Fruit fly (Drosophila melanogaster) whole organism, prepupa: Measurements from ENCODE around the gene TotB.
A peak's percentile ranks its signal among the peaks of the same experiment; 100 is the strongest.

Source experiments
- Blimp-1 ChIP-seq: fragments of 200-800 bp; sonication (Bioruptor generic); optimal IDR thresholded peaks from 3 replicates; lab custom pipeline; 2017; ENCODE audit warnings: missing biosample characterization, missing genetic modification characterization, mild to moderate bottlenecking, moderate library complexity, missing genetic modification reagents
- CG10631 ChIP-seq: fragments of 200-800 bp; sonication (Bioruptor generic); optimal IDR thresholded peaks from 2 replicates; lab custom pipeline; 2016; ENCODE audit warnings: missing biosample characterization, missing genetic modification characterization
- CG11294 ChIP-seq: fragments of 200-800 bp; sonication (Bioruptor generic); IDR thresholded peaks from 2 replicates; pipeline ENCODE4 v1.3.6; 2022; ENCODE audit warnings: missing biosample characterization, missing genetic modification characterization
- CG11762 ChIP-seq: fragments of 200-800 bp; sonication (Bioruptor generic); optimal IDR thresholded peaks from 3 replicates; lab custom pipeline; 2016; ENCODE audit warnings: missing biosample characterization, missing genetic modification characterization; ENCODE audit not compliant: insufficient read depth
- CG11902 ChIP-seq: fragments of 200-800 bp; sonication (Bioruptor generic); optimal IDR thresholded peaks from 3 replicates; lab custom pipeline; 2016; ENCODE audit warnings: missing biosample characterization, missing genetic modification characterization
- CG15336 ChIP-seq: fragments of 200-800 bp; sonication (Bioruptor generic); IDR thresholded peaks from 2 replicates; pipeline ENCODE4 v1.3.6; 2022; ENCODE audit warnings: missing biosample characterization, missing genetic modification characterization
- CG16779 ChIP-seq: fragments of 200-800 bp; sonication (Bioruptor generic); optimal IDR thresholded peaks from 3 replicates; lab custom pipeline; 2017; ENCODE audit warnings: missing biosample characterization, mild to moderate bottlenecking, missing genetic modification characterization
- CG3032 ChIP-seq: fragments of 200-800 bp; optimal IDR thresholded peaks from 2 replicates; lab custom pipeline; 2019; ENCODE audit warnings: missing biosample characterization, mild to moderate bottlenecking, missing genetic modification characterization, moderate library complexity
- CG31627 ChIP-seq: fragments of 200-800 bp; sonication (Bioruptor generic); optimal IDR thresholded peaks from 3 replicates; lab custom pipeline; 2016; ENCODE audit warnings: missing biosample characterization, missing genetic modification characterization
- CG32006 ChIP-seq: fragments of 200-800 bp; sonication (Bioruptor generic); optimal IDR thresholded peaks from 3 replicates; lab custom pipeline; 2017; ENCODE audit warnings: missing biosample characterization, mild to moderate bottlenecking, missing genetic modification characterization
- CG34406 ChIP-seq: fragments of 200-800 bp; sonication (Bioruptor generic); optimal IDR thresholded peaks from 3 replicates; lab custom pipeline; 2016; ENCODE audit warnings: missing biosample characterization, missing genetic modification characterization
- CG3919 ChIP-seq: fragments of 200-800 bp; sonication (Bioruptor generic); optimal IDR thresholded peaks from 3 replicates; lab custom pipeline; 2016; ENCODE audit warnings: missing biosample characterization, missing genetic modification characterization
- CG6792 ChIP-seq: fragments of 200-800 bp; sonication (Bioruptor generic); optimal IDR thresholded peaks from 3 replicates; lab custom pipeline; 2016; ENCODE audit warnings: missing biosample characterization, missing genetic modification characterization
- CG6808 ChIP-seq: fragments of 200-800 bp; sonication (Bioruptor generic); optimal IDR thresholded peaks from 3 replicates; lab custom pipeline; 2017; ENCODE audit warnings: missing biosample characterization, missing genetic modification characterization, mild to moderate bottlenecking, moderate library complexity, missing genetic modification reagents
- CG6854 ChIP-seq: fragments of 200-800 bp; sonication (Bioruptor generic); optimal IDR thresholded peaks from 2 replicates; lab custom pipeline; 2017; ENCODE audit warnings: missing biosample characterization, mild to moderate bottlenecking, missing genetic modification characterization
- CG7368 ChIP-seq: fragments of 200-800 bp; sonication (Bioruptor generic); optimal IDR thresholded peaks from 3 replicates; lab custom pipeline; 2016; ENCODE audit warnings: missing biosample characterization, missing genetic modification characterization
- CG8632 ChIP-seq: fragments of 200-800 bp; sonication (Bioruptor generic); optimal IDR thresholded peaks from 3 replicates; lab custom pipeline; 2016; ENCODE audit warnings: missing biosample characterization, missing genetic modification characterization
- CG9139 ChIP-seq: fragments of 200-800 bp; sonication (Bioruptor generic); optimal IDR thresholded peaks from 3 replicates; lab custom pipeline; 2017; ENCODE audit warnings: missing biosample characterization, mild to moderate bottlenecking, missing genetic modification characterization
- Eip75B ChIP-seq: fragments of 200-800 bp; sonication (Bioruptor generic); optimal IDR thresholded peaks from 3 replicates; lab custom pipeline; 2016; ENCODE audit warnings: missing biosample characterization, missing genetic modification characterization
- Eip78C ChIP-seq: fragments of 200-800 bp; sonication (Bioruptor generic); peaks from one replicate; lab custom pipeline; 2016; ENCODE audit warnings: missing biosample characterization, missing genetic modification characterization
- Eip93F ChIP-seq: fragments of 200-800 bp; sonication (Bioruptor generic); optimal IDR thresholded peaks from 2 replicates; lab custom pipeline; 2016; ENCODE audit warnings: missing biosample characterization, mild to moderate bottlenecking, missing genetic modification characterization
- Ets21C ChIP-seq: fragments of 200-800 bp; sonication (Bioruptor generic); optimal IDR thresholded peaks from 3 replicates; lab custom pipeline; 2016; ENCODE audit warnings: missing biosample characterization, missing genetic modification characterization
- Gug ChIP-seq: fragments of 200-800 bp; sonication (Bioruptor generic); IDR thresholded peaks from 2 replicates; pipeline ENCODE4 v1.3.6; 2022; ENCODE audit warnings: missing biosample characterization, missing genetic modification characterization
- Hr38 ChIP-seq: sonication (Bioruptor generic); optimal IDR thresholded peaks from 2 replicates; lab custom pipeline; 2016; ENCODE audit warnings: missing biosample characterization, missing genetic modification characterization
- Hr39 ChIP-seq: fragments of 200-800 bp; sonication (Bioruptor generic); optimal IDR thresholded peaks from 2 replicates; lab custom pipeline; 2016; ENCODE audit warnings: missing biosample characterization, missing genetic modification characterization
- Hr4 ChIP-seq: fragments of 200-800 bp; sonication (Bioruptor generic); optimal IDR thresholded peaks from 3 replicates; lab custom pipeline; 2016; ENCODE audit warnings: missing biosample characterization, missing genetic modification characterization
- Lpt ChIP-seq: fragments of 200-800 bp; sonication (Bioruptor generic); optimal IDR thresholded peaks from 3 replicates; lab custom pipeline; 2016; ENCODE audit warnings: missing biosample characterization, missing genetic modification characterization
- Met ChIP-seq: fragments of 200-800 bp; sonication (Bioruptor generic); optimal IDR thresholded peaks from 3 replicates; lab custom pipeline; 2016; ENCODE audit warnings: missing biosample characterization, missing genetic modification characterization
- OdsH ChIP-seq: fragments of 200-800 bp; sonication (Bioruptor generic); optimal IDR thresholded peaks from 3 replicates; lab custom pipeline; 2016; ENCODE audit warnings: missing biosample characterization, missing genetic modification characterization
- Sox14 ChIP-seq: fragments of 200-800 bp; sonication (Bioruptor generic); optimal IDR thresholded peaks from 3 replicates; lab custom pipeline; 2016; ENCODE audit warnings: missing biosample characterization, missing genetic modification characterization
- Sox15 ChIP-seq: fragments of 200-800 bp; sonication (Bioruptor generic); optimal IDR thresholded peaks from 3 replicates; lab custom pipeline; 2016; ENCODE audit warnings: missing biosample characterization, missing genetic modification characterization
- acj6 ChIP-seq: fragments of 200-800 bp; sonication (Bioruptor generic); optimal IDR thresholded peaks from 3 replicates; lab custom pipeline; 2016; ENCODE audit warnings: missing biosample characterization, missing genetic modification characterization
- dac ChIP-seq: fragments of 200-800 bp; sonication (Bioruptor generic); optimal IDR thresholded peaks from 2 replicates; lab custom pipeline; 2017; ENCODE audit warnings: missing biosample characterization, mild to moderate bottlenecking, missing genetic modification characterization
- dsx ChIP-seq: fragments of 200-800 bp; optimal IDR thresholded peaks from 3 replicates; lab custom pipeline; 2019; ENCODE audit warnings: missing biosample characterization, mild to moderate bottlenecking, missing genetic modification characterization, moderate library complexity; ENCODE audit not compliant: poor library complexity, severe bottlenecking
- eg ChIP-seq: fragments of 200-800 bp; sonication (Bioruptor generic); IDR thresholded peaks from 3 replicates; pipeline ENCODE4 v1.3.6; 2022; ENCODE audit warnings: missing biosample characterization, missing genetic modification characterization
- fkh ChIP-seq: fragments of 200-800 bp; sonication (Bioruptor generic); optimal IDR thresholded peaks from 3 replicates; lab custom pipeline; 2017; ENCODE audit warnings: missing biosample characterization, mild to moderate bottlenecking, missing genetic modification characterization, moderate library complexity
- lz ChIP-seq: fragments of 200-800 bp; sonication (Bioruptor generic); optimal IDR thresholded peaks from 3 replicates; lab custom pipeline; 2016; ENCODE audit warnings: missing biosample characterization, missing genetic modification characterization
- salr ChIP-seq, 2 experiments: fragments of 200-800 bp; sonication (Bioruptor generic); optimal IDR thresholded peaks; 3 replicates each; lab custom pipeline; 2016 to 2018; ENCODE audit warnings: missing biosample characterization in 2 of 2, missing genetic modification characterization in 2 of 2, mild to moderate bottlenecking in 1 of 2
- spab ChIP-seq: fragments of 200-800 bp; sonication (Bioruptor generic); optimal IDR thresholded peaks from 2 replicates; lab custom pipeline; 2017; ENCODE audit warnings: missing biosample characterization, mild to moderate bottlenecking, missing genetic modification characterization, missing genetic modification reagents
- ss ChIP-seq, 2 experiments: fragments of 200-800 bp; sonication (Bioruptor generic); optimal IDR thresholded peaks; 2 replicates in 1 of 2; 3 replicates in 1 of 2; lab custom pipeline; 2017 to 2018; ENCODE audit warnings: mild to moderate bottlenecking in 2 of 2, missing biosample characterization in 2 of 2, missing genetic modification characterization in 2 of 2, moderate library complexity in 1 of 2
- svp ChIP-seq: fragments of 200-800 bp; sonication (Bioruptor generic); peaks from one replicate; lab custom pipeline; 2016; ENCODE audit warnings: missing biosample characterization, missing genetic modification characterization
- topi ChIP-seq: fragments of 200-800 bp; sonication (Bioruptor generic); optimal IDR thresholded peaks from 3 replicates; lab custom pipeline; 2016; ENCODE audit warnings: missing biosample characterization, missing genetic modification characterization
- vri ChIP-seq: fragments of 200-800 bp; sonication (Bioruptor generic); optimal IDR thresholded peaks from 3 replicates; lab custom pipeline; 2016; ENCODE audit warnings: missing biosample characterization, mild to moderate bottlenecking, missing genetic modification characterization

TotB gene

DNA sequence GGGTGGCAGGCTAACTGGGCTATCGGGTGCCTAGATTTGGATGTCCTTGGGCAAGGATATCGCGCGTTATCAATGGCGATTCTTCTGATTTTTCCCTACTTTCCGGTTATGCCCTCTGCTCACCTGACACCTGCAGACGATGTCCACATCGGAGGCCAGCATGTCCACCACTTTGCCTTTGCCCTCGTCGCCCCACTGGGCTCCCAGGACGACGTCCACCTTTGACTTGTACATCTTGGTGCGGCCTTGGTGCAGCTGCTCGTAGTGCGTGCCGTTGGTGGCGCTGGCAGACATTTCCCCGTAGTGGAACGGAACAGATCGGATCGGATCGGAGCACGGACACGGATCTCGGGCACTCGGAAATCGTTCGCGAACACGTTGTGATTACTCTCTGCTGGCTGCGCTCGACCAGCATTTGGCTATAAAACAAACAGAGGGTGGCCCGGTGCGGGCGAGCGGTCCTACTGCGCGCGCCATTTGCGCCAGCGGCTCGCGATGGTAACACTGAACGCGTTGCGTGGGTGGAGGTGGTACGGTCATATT lies 43.5 kb upstream of the TotB start, which contains the start of gene Adss (continued):
- no peak for TF ChIP-seq acj6 (GFP tag; lab: Kevin White, UChicago)
- peak; percentile 7 for TF ChIP-seq Met (GFP tag; lab: Kevin White, UChicago)
- TF ChIP-seq CG11762 (GFP tag; lab: Kevin White, UChicago), result no peak
- no peak for TF ChIP-seq Eip93F (GFP tag; lab: Kevin White, UChicago)
- TF ChIP-seq topi (GFP tag; lab: Kevin White, UChicago), result no peak
- TF ChIP-seq dsx (GFP tag; lab: Kevin White, UChicago), result no peak
- TF ChIP-seq Eip78C (GFP tag; lab: Kevin White, UChicago), result peak; percentile 69
- TF ChIP-seq Hr38 (GFP tag; lab: Kevin White, UChicago), result no peak
- TF ChIP-seq CG15336 (GFP tag; lab: Robert Waterston, UW), result no peak
- no peak for TF ChIP-seq CG16779
- TF ChIP-seq vri (GFP tag; lab: Kevin White, UChicago), result no peak
- no peak for TF ChIP-seq salr (GFP tag; optimal IDR thresholded peaks at IDR 0.05; lab: Kevin White, UChicago)
- no peak for TF ChIP-seq lz (GFP tag; lab: Kevin White, UChicago)
- no peak for TF ChIP-seq Gug (GFP tag; lab: Robert Waterston, UW)
- no peak for TF ChIP-seq CG9139 (GFP tag; lab: Kevin White, UChicago)
- no peak for TF ChIP-seq CG11902 (GFP tag; lab: Kevin White, UChicago)
- TF ChIP-seq CG6854 (GFP tag; lab: Kevin White, UChicago), result peak; percentile 46
- TF ChIP-seq CG6792, result no peak
- TF ChIP-seq Blimp-1 (GFP tag; lab: Kevin White, UChicago), result no peak
- TF ChIP-seq OdsH (GFP tag; lab: Kevin White, UChicago), result no peak
- TF ChIP-seq CG3032 (tag; lab: Kevin White, UChicago), result no peak
- TF ChIP-seq Lpt (GFP tag; lab: Kevin White, UChicago), result no peak
- peak; percentile 19 for TF ChIP-seq CG3919 (GFP tag; lab: Kevin White, UChicago)
- TF ChIP-seq, all 60 proteins: peak for 11

dm6 chr3R:20830963-20831362 lies 42.8 kb upstream of the TotB start, which contains the start of gene CG31223:
Gene CG31223, plus strand, starts transcription at chr3R:20831127.
- no peak for TF ChIP-seq CG9139 (GFP tag; lab: Kevin White, UChicago)
- no peak for TF ChIP-seq CG6808 (GFP tag; lab: Kevin White, UChicago)
- no peak for TF ChIP-seq CG34406
- no peak for TF ChIP-seq CG16779
- no peak for TF ChIP-seq Blimp-1 (GFP tag; lab: Kevin White, UChicago)
- no peak for TF ChIP-seq Hr38 (GFP tag; lab: Kevin White, UChicago)
- no peak for TF ChIP-seq CG11294 (GFP tag; lab: Robert Waterston, UW)
- TF ChIP-seq spab, result no peak
- no peak for TF ChIP-seq dac (GFP tag; lab: Kevin White, UChicago)
- TF ChIP-seq topi (GFP tag; lab: Kevin White, UChicago), result no peak
- TF ChIP-seq CG32006, result no peak
- TF ChIP-seq Sox14 (GFP tag; lab: Kevin White, UChicago), result no peak

DNA sequence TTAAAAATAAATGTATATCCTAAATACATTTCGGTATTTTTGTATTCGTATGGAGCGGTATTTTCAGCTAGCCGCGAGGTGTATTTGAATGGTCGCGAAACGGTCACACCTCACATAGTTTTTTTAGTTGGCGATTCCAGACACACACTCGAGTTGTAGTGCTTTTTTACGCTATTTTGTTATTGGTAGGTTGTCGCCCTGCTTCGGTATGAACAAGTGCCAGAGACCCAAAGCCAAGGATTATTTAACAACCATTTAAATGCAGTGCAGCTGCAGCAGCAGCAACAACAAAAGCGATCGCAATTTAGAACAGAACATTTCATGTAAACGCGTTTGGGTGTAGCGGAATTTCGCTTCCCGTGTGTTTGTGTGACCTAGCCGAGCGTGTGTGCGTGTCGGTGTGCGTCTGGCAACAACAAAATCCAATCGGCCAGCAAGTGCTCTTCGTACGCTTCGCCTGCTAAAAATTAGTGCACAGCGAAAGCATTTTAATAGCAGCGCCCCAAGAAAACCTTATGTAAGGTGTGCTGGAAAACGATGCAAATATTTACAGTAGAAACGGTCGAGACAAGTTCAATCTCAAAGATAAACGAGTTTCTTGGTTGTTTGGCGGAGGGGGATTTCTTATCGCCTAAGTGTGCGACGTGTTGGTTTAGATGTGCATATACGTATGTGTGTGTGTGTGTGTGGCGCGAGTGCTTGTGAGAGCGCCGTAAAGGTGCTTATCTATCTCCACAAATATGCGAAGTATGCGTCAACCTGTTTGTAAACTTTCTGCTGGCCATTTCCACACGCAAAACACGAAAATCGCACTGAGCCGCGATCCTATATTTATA lies 40.8 kb upstream of the TotB start, which contains the start of gene Synd:
TSS of gene Synd (plus strand) at position 111 of the 836 bp plus-strand sequence.
- TF ChIP-seq CG11294 (GFP tag; lab: Robert Waterston, UW), result peak; percentile 32; the same call in 1 of the 2 replicates
- TF ChIP-seq Blimp-1 (GFP tag; lab: Kevin White, UChicago), result peak; percentile 9
- TF ChIP-seq ss (GFP tag; optimal IDR thresholded peaks at IDR 0.05; lab: Kevin White, UChicago), result peak; percentile 59 to 65
- peak; percentile 47; the same call in 2 of the 3 replicates for TF ChIP-seq eg (GFP tag; lab: Robert Waterston, UW)
- TF ChIP-seq Hr4 (GFP tag; lab: Kevin White, UChicago), result peak; percentile 32
- TF ChIP-seq vri (GFP tag; lab: Kevin White, UChicago), result peak; percentile 63
- TF ChIP-seq Lpt (GFP tag; lab: Kevin White, UChicago), result peak; percentile 51
- TF ChIP-seq CG7368, result peak; percentile 39
- TF ChIP-seq svp (GFP tag; lab: Kevin White, UChicago), result peak; percentile 67
- TF ChIP-seq CG31627 (GFP tag; lab: Kevin White, UChicago), result peak; percentile 28
- TF ChIP-seq CG10631 (GFP tag; lab: Kevin White, UChicago), result peak; percentile 13
- TF ChIP-seq Sox15 (GFP tag; lab: Kevin White, UChicago), result no peak
- TF ChIP-seq CG6808 (GFP tag; lab: Kevin White, UChicago), result peak; percentile 24
- peak; percentile 28 for TF ChIP-seq topi (GFP tag; lab: Kevin White, UChicago)
- TF ChIP-seq Hr39 (GFP tag; lab: Kevin White, UChicago), result peak; percentile 41
- TF ChIP-seq Eip75B (GFP tag; lab: Kevin White, UChicago), result peak; percentile 47
- peak; percentile 9 for TF ChIP-seq CG16779
- no peak for TF ChIP-seq CG8632
- TF ChIP-seq fkh, result peak; percentile 79
- TF ChIP-seq CG3919 (GFP tag; lab: Kevin White, UChicago), result peak; percentile 57
- TF ChIP-seq salr (GFP tag; optimal IDR thresholded peaks at IDR 0.05; lab: Kevin White, UChicago), result peak in 1 of 2 experiments; percentile 24
- peak; percentile 43 for TF ChIP-seq OdsH (GFP tag; lab: Kevin White, UChicago)
- no peak for TF ChIP-seq Ets21C (GFP tag; lab: Kevin White, UChicago)
- TF ChIP-seq acj6 (GFP tag; lab: Kevin White, UChicago), result peak; percentile 19
